Fruit fly (Drosophila melanogaster): Measurements from ENCODE around the gene DCX-EMAP.

DNA sequence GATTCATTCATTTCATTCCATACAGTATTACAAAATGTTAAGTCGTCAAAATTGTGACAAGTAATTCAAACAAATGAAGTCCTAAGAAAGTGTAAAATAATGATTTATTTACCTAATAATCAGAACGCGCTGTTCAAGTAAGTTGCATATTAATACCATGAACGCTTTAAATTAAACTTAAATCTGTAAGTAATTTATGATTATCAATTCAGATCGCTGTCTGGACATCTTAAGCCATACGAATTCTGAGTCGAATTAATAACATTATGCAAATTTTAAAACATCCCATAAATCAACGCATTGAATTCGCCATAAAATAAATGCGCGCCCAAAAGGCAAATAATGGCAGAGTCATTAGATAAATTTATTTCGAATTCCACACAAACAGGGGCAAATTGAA is 9.3 kb upstream of the DCX-EMAP start, which contains the start of gene CG34245:
- no peak for TF ChIP-seq pan (optimal IDR thresholded peaks at IDR 0.05)
- no peak for TF ChIP-seq usp (GFP tag; optimal IDR thresholded peaks at IDR 0.05)

Data from whole organism.